Fruit fly (Drosophila melanogaster) whole organism, pupa: ENCODE results near the gene Prp39.

Experiments used
- CG13204 ChIP-seq: fragments of 200-800 bp; sonication (Bioruptor generic); optimal IDR thresholded peaks from 2 replicates; lab custom pipeline; 2018; ENCODE audit warnings: missing biosample characterization, mild to moderate bottlenecking, missing genetic modification characterization, moderate library complexity
- CG17806 ChIP-seq: fragments of 200-800 bp; sonication (Bioruptor generic); optimal IDR thresholded peaks from 2 replicates; lab custom pipeline; 2018; ENCODE audit warnings: missing biosample characterization, mild to moderate bottlenecking, missing genetic modification characterization, moderate library complexity
- CG32121 ChIP-seq: fragments of 200-800 bp; sonication (Bioruptor generic); IDR thresholded peaks from 2 replicates; pipeline ENCODE4 v1.3.6; 2022; ENCODE audit warnings: missing biosample characterization, missing genetic modification characterization
- CG4496 ChIP-seq: fragments of 200-800 bp; sonication (Bioruptor generic); IDR thresholded peaks from 3 replicates; pipeline ENCODE4 v1.3.6; 2022; ENCODE audit warnings: missing biosample characterization, missing genetic modification characterization
- CG9948 ChIP-seq: fragments of 200-800 bp; sonication (Bioruptor generic); optimal IDR thresholded peaks from 2 replicates; lab custom pipeline; 2018; ENCODE audit warnings: missing biosample characterization, mild to moderate bottlenecking, missing genetic modification characterization, moderate library complexity
- D1 ChIP-seq: fragments of 200-800 bp; sonication (Bioruptor generic); optimal IDR thresholded peaks from 2 replicates; lab custom pipeline; 2018; ENCODE audit warnings: missing biosample characterization, mild to moderate bottlenecking, missing genetic modification characterization, moderate library complexity
- EcR ChIP-seq: fragments of 200-800 bp; sonication (Bioruptor generic); optimal IDR thresholded peaks from 3 replicates; lab custom pipeline; 2019; ENCODE audit warnings: missing biosample characterization, missing genetic modification characterization, mild to moderate bottlenecking, moderate library complexity, missing genetic modification reagents
- Ets98B ChIP-seq: fragments of 200-800 bp; sonication (Bioruptor generic); IDR thresholded peaks from 2 replicates; pipeline ENCODE4 v1.3.6; 2022; ENCODE audit warnings: missing biosample characterization, missing genetic modification characterization
- Pif1A ChIP-seq: fragments of 200-800 bp; sonication (Bioruptor generic); optimal IDR thresholded peaks from 3 replicates; lab custom pipeline; 2016; ENCODE audit warnings: missing biosample characterization, missing genetic modification characterization
- Snoo ChIP-seq: fragments of 200-800 bp; sonication (Bioruptor generic); optimal IDR thresholded peaks from 3 replicates; lab custom pipeline; 2017; ENCODE audit warnings: missing biosample characterization, mild to moderate bottlenecking, missing genetic modification characterization, inconsistent platforms
- gl ChIP-seq: fragments of 200-800 bp; sonication (Bioruptor generic); optimal IDR thresholded peaks from 2 replicates; lab custom pipeline; 2018; ENCODE audit warnings: missing biosample characterization, mild to moderate bottlenecking, missing genetic modification characterization

- TF ChIP-seq Pif1A: peak; percentile 18
- TF ChIP-seq CG9948 (tag; lab: Kevin White, UChicago): peak; percentile 49
- TF ChIP-seq CG32121 (GFP tag; lab: Robert Waterston, UW): no peak
- TF ChIP-seq CG13204: no peak
- peak; percentile 53 for TF ChIP-seq CG17806 (tag; lab: Kevin White, UChicago)
- no peak for TF ChIP-seq Ets98B
- TF ChIP-seq D1 (tag; lab: Kevin White, UChicago): peak; percentile 14
- TF ChIP-seq EcR: peak; percentile 88
- TF ChIP-seq Snoo (tag; lab: Kevin White, UChicago): peak; percentile 41
- TF ChIP-seq CG4496 (GFP tag; lab: Robert Waterston, UW): no peak
- TF ChIP-seq gl: no peak
Observed at dm6 chr3R:28847547-28848316, 35.8 kb downstream of the Prp39 start.
